Worm (Caenorhabditis elegans) whole organism, L2 larva: ENCODE data around the gene F49C12.7.

Source experiments
- C34F6.9 ChIP-seq: fragments of 150-350 bp; optimal IDR thresholded peaks from 2 replicates; lab custom pipeline; 2014; ENCODE audit warnings: missing biosample characterization, missing genetic modification characterization
- ama-1 ChIP-seq: fragments of 150-350 bp; optimal IDR thresholded peaks from 2 replicates; lab custom pipeline; 2018; ENCODE audit warnings: inconsistent platforms
- elt-1 ChIP-seq: fragments of 150-350 bp; optimal IDR thresholded peaks from 2 replicates; lab custom pipeline; 2014; ENCODE audit warnings: missing biosample characterization, missing genetic modification characterization
- lin-39 ChIP-seq: fragments of 150-350 bp; optimal IDR thresholded peaks from 2 replicates; lab custom pipeline; 2014; ENCODE audit warnings: missing biosample characterization, missing genetic modification reagents, missing genetic modification characterization
- nhr-10 ChIP-seq: sonication (generic microtip); optimal IDR thresholded peaks from 2 replicates; lab custom pipeline; 2017; ENCODE audit warnings: missing biosample characterization, missing genetic modification characterization
- nhr-12 ChIP-seq: fragments of 150-350 bp; optimal IDR thresholded peaks from 2 replicates; lab custom pipeline; 2014; ENCODE audit warnings: missing biosample characterization, missing genetic modification characterization
- nhr-77 ChIP-seq: fragments of 150-350 bp; optimal IDR thresholded peaks from 2 replicates; lab custom pipeline; 2014; ENCODE audit warnings: missing biosample characterization, missing genetic modification characterization
- sem-4 ChIP-seq: fragments of 150-350 bp; optimal IDR thresholded peaks from 2 replicates; lab custom pipeline; 2014; ENCODE audit warnings: missing biosample characterization, missing genetic modification reagents, missing genetic modification characterization
- snpc-4 ChIP-seq: fragments of 150-350 bp; optimal IDR thresholded peaks from 2 replicates; lab custom pipeline; 2014; ENCODE audit warnings: missing biosample characterization, missing genetic modification characterization
- ztf-4 ChIP-seq: fragments of 150-350 bp; optimal IDR thresholded peaks from 2 replicates; lab custom pipeline; 2014; ENCODE audit warnings: missing biosample characterization, missing genetic modification characterization

DNA sequence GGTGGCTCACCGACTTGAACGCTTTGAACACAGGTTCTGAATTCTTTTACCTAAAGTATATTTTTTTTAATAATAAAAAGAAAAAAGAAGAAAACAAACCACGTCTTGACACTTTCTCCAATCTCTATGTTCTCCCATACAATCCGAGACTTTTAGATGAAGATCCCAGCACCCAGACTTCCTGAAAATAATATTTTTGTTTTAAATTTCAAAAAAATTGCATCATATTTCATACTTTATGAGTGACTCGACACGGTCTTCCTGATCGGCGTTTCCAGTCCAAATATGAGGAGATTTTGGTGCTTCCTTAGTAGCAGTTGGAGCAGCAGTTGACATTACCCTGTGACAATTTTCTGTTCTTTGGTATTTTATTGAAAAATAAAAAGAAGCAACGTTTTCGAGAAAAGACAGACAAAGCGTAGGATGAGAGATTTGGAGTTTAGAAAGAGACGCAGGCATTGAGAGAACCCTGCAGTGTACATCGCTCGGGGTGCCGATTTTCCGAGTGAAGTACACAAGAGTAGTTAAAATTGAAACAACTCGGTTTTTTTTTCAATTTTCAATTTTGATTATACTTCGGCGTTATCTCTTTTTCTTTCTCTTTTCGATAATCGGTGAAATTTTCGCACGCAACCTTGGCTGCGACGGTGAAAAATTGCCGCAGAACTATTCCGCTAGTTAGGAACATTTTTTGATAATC lies 23.0 kb upstream of the F49C12.7 start, which contains the start of the genes coa-4 and T20D3.14:
- no peak for TF ChIP-seq nhr-77
- peak; percentile 56 for TF ChIP-seq C34F6.9 (tag; lab: Kevin White, UChicago)
- TF ChIP-seq snpc-4 (tag; lab: Kevin White, UChicago): no peak
- no peak for TF ChIP-seq nhr-12 (tag; lab: Kevin White, UChicago)
- no peak for TF ChIP-seq lin-39 (tag; lab: Kevin White, UChicago)
- no peak for TF ChIP-seq nhr-10 (tag; lab: Kevin White, UChicago)
- TF ChIP-seq ztf-4: no peak
- no peak for TF ChIP-seq elt-1 (tag; lab: Kevin White, UChicago)
- TF ChIP-seq sem-4: peak; percentile 25
- no peak for TF ChIP-seq ama-1 (lab: Kevin White, UChicago)
